Worm (Caenorhabditis elegans) whole organism, L3 larva: ENCODE data around the gene T04F8.2.
A peak's percentile ranks its signal among the peaks of the same experiment; 100 is the strongest.
"Not testable (repeated sequence)": the region's sequence is repeated elsewhere in the genome, so short reads cannot be mapped to it uniquely, and the experiment has no call there.

Experiments used
- ceh-28 ChIP-seq: fragments of 150-350 bp; optimal IDR thresholded peaks from 2 replicates; lab custom pipeline; 2014; ENCODE audit warnings: missing biosample characterization, missing genetic modification reagents, missing genetic modification characterization
- ceh-82 ChIP-seq: fragments of 150-350 bp; optimal IDR thresholded peaks from 2 replicates; lab custom pipeline; 2014; ENCODE audit warnings: missing biosample characterization, missing genetic modification characterization
- daf-12 ChIP-seq: fragments of 150-350 bp; optimal IDR thresholded peaks from 2 replicates; lab custom pipeline; 2014; ENCODE audit warnings: missing biosample characterization, missing genetic modification reagents, missing genetic modification characterization
- egl-27 ChIP-seq: sonication (generic microtip); optimal IDR thresholded peaks from 4 replicates; lab custom pipeline; 2017; ENCODE audit warnings: missing biosample characterization, missing genetic modification reagents, missing genetic modification characterization
- elt-2 ChIP-seq: sonication (generic microtip); optimal IDR thresholded peaks from 2 replicates; lab custom pipeline; 2016; ENCODE audit warnings: missing genetic modification reagents, mild to moderate bottlenecking, missing genetic modification characterization, missing compliant biosample characterization
- hmg-11 ChIP-seq: sonication (generic microtip); optimal IDR thresholded peaks from 2 replicates; lab custom pipeline; 2016; ENCODE audit warnings: missing genetic modification characterization, missing compliant biosample characterization

DNA sequence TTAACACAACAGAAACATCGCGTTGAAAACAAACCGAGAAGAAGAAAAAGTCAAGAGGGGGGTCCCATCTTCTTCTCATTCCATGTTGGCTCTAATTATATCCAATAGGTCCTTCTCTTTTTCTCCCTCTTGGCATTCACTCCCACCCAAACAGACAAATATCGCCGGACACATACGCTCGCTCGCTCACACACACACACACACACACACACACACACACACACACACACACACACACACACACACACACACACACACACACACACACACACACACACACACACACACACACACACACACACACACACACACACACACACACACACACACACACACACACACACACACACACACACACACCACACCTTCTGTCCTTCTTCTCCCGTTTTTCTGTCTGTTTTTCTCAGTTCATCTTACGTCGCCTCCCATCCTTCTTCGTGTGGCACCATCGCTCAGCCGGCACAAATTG lies 12.6 kb downstream of the T04F8.2 start, which contains the start of gene sto-4:
- not testable (repeated sequence) for TF ChIP-seq daf-12 (tag; lab: Kevin White, UChicago); ceh-28 (tag; lab: Kevin White, UChicago); elt-2 (tag; lab: Kevin White, UChicago); egl-27; ceh-82
- peak; percentile 47 for TF ChIP-seq hmg-11
